Fruit fly (Drosophila melanogaster) whole organism, adult: ENCODE results near the gene CG7896.

Experiments
- CG14711 ChIP-seq: fragments of 200-800 bp; sonication (Bioruptor generic); optimal IDR thresholded peaks from 2 replicates; lab custom pipeline; 2018; ENCODE audit warnings: missing biosample characterization, mild to moderate bottlenecking, missing genetic modification characterization, moderate library complexity
- CG5204 ChIP-seq: fragments of 200-800 bp; sonication (Bioruptor generic); optimal IDR thresholded peaks from 2 replicates; lab custom pipeline; 2016; ENCODE audit warnings: missing biosample characterization, missing genetic modification characterization
- CG7045 ChIP-seq: fragments of 200-800 bp; sonication (Bioruptor generic); optimal IDR thresholded peaks from 2 replicates; lab custom pipeline; 2017; ENCODE audit warnings: missing biosample characterization, mild to moderate bottlenecking, missing genetic modification characterization
- CG7101 ChIP-seq: fragments of 200-800 bp; sonication (Bioruptor generic); optimal IDR thresholded peaks from 2 replicates; lab custom pipeline; 2018; ENCODE audit warnings: missing biosample characterization, mild to moderate bottlenecking, missing genetic modification characterization, moderate library complexity
- Crg-1 ChIP-seq: fragments of 200-800 bp; sonication (Bioruptor generic); optimal IDR thresholded peaks from 2 replicates; lab custom pipeline; 2016; ENCODE audit warnings: missing biosample characterization, missing genetic modification characterization
- kay ChIP-seq: fragments of 200-800 bp; sonication (Bioruptor generic); peaks from one replicate; lab custom pipeline; 2016; ENCODE audit warnings: missing biosample characterization, missing genetic modification characterization, borderline replicate concordance
- pad ChIP-seq: fragments of 200-800 bp; sonication (Bioruptor generic); optimal IDR thresholded peaks from 3 replicates; lab custom pipeline; 2017; ENCODE audit warnings: missing biosample characterization, missing genetic modification characterization, mild to moderate bottlenecking, moderate library complexity, missing genetic modification reagents
- tj ChIP-seq: fragments of 200-800 bp; sonication (Bioruptor generic); optimal IDR thresholded peaks from 3 replicates; lab custom pipeline; 2017; ENCODE audit warnings: missing biosample characterization, mild to moderate bottlenecking, missing genetic modification characterization, moderate library complexity

DNA sequence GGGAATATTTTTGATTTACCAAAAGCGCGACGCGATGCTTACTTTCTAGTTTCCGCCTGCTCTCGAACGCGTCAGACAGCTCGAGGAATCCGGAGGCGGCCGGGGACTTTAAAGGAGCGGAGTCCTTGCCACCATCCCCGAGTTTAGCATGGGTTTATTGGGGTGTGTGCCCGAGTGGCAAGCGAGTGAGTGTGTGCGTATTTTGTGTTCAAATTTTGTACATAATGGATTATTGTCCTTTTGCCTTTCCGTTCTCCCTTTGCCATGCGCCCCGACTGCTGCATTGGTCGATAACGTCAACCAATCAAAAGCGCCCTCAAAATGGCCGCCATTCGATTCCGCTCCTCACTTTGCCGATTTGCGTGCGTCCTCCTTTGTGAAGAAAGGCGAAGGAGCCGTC, 46.8 kb downstream of the CG7896 start:
- TF ChIP-seq CG14711 (tag; lab: Kevin White, UChicago): no peak
- TF ChIP-seq kay: no peak
- no peak for TF ChIP-seq tj (GFP tag; lab: Kevin White, UChicago)
- TF ChIP-seq CG5204 (GFP tag; lab: Kevin White, UChicago): no peak
- no peak for TF ChIP-seq CG7045
- no peak for TF ChIP-seq pad (GFP tag; lab: Kevin White, UChicago)
- TF ChIP-seq Crg-1 (GFP tag; lab: Kevin White, UChicago): no peak
- TF ChIP-seq CG7101 (tag; lab: Kevin White, UChicago): no peak
